Fruit fly (Drosophila melanogaster) whole organism, embryonic: ENCODE results near the gene CG4854.

Experiments used
- CG1529 ChIP-seq: fragments of 200-800 bp; sonication (Bioruptor generic); optimal IDR thresholded peaks from 3 replicates; lab custom pipeline; 2018; ENCODE audit warnings: missing biosample characterization, missing genetic modification characterization
- CG1792 ChIP-seq: fragments of 200-800 bp; sonication (Bioruptor generic); optimal IDR thresholded peaks from 2 replicates; lab custom pipeline; 2016; ENCODE audit warnings: missing biosample characterization, missing genetic modification characterization
- CG2199 ChIP-seq: fragments of 200-800 bp; sonication (Bioruptor generic); IDR thresholded peaks from 3 replicates; pipeline ENCODE4 v1.3.6; 2022; ENCODE audit warnings: missing biosample characterization, missing genetic modification characterization
- CG33557 ChIP-seq: fragments of 200-800 bp; sonication (Bioruptor generic); optimal IDR thresholded peaks from 2 replicates; lab custom pipeline; 2019; ENCODE audit warnings: missing biosample characterization, mild to moderate bottlenecking, missing genetic modification characterization, moderate library complexity
- dpn ChIP-seq, 2 experiments: fragments of 200-800 bp; sonication (Bioruptor generic); optimal IDR thresholded peaks; 3 replicates each; lab custom pipeline; 2016; ENCODE audit warnings: missing biosample characterization in 2 of 2, missing genetic modification characterization in 2 of 2

DNA sequence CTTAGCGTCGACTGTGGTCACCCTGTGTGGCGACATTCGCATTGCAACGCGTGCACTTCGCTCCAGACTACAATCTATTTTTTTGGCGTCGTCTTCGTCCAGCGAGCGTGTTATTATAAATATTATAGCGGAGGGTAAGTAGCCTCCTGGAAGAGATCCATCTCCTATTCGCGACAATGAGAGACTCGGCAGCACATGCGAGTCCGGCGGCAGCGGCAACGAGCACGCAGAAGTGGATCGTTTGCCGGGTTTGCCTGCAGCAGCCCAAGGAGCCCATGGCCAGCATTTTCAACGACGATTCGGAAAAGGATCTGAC, 3.9 kb downstream of the CG4854 start, which contains the start of gene idc:
- TF ChIP-seq CG2199 (GFP tag; lab: Robert Waterston, UW) (no peak), CG1792 (GFP tag; lab: Kevin White, UChicago) (no peak), CG33557 (GFP tag; lab: Kevin White, UChicago) (no peak), CG1529 (GFP tag; lab: Kevin White, UChicago) (no peak), dpn (GFP tag; optimal IDR thresholded peaks at IDR 0.05; lab: Kevin White, UChicago) (no peak)
